Fruit fly (Drosophila melanogaster) whole organism, embryonic: ENCODE data around the gene fzy.

ENCODE experiments used
- B-H2 ChIP-seq: fragments of 200-800 bp; sonication (Bioruptor generic); optimal IDR thresholded peaks from 2 replicates; lab custom pipeline; 2018; ENCODE audit warnings: missing biosample characterization, mild to moderate bottlenecking, missing genetic modification characterization
- CG10209 ChIP-seq: fragments of 200-800 bp; sonication (Bioruptor generic); optimal IDR thresholded peaks from 3 replicates; lab custom pipeline; 2017; ENCODE audit warnings: missing biosample characterization, mild to moderate bottlenecking, missing genetic modification characterization, missing genetic modification reagents
- CG10274 ChIP-seq: fragments of 200-800 bp; sonication (Bioruptor generic); optimal IDR thresholded peaks from 3 replicates; lab custom pipeline; 2017; ENCODE audit warnings: missing biosample characterization, mild to moderate bottlenecking, missing genetic modification characterization
- CG12299 ChIP-seq: fragments of 200-800 bp; sonication (Bioruptor generic); optimal IDR thresholded peaks from 2 replicates; lab custom pipeline; 2018; ENCODE audit warnings: missing biosample characterization, mild to moderate bottlenecking, missing genetic modification characterization
- CG12744 ChIP-seq: fragments of 200-800 bp; sonication (Bioruptor generic); optimal IDR thresholded peaks from 2 replicates; lab custom pipeline; 2016; ENCODE audit warnings: missing biosample characterization, missing genetic modification characterization
- CG13424 ChIP-seq: fragments of 200-800 bp; sonication (Bioruptor generic); optimal IDR thresholded peaks from 2 replicates; lab custom pipeline; 2019; ENCODE audit warnings: missing biosample characterization, mild to moderate bottlenecking, missing genetic modification characterization, moderate library complexity
- CG14441 ChIP-seq: fragments of 200-800 bp; sonication (Bioruptor generic); IDR thresholded peaks from 2 replicates; pipeline ENCODE4 v1.3.6; 2022; ENCODE audit warnings: missing biosample characterization, missing genetic modification characterization
- CG15011 ChIP-seq: fragments of 200-800 bp; sonication (Bioruptor generic); optimal IDR thresholded peaks from 3 replicates; lab custom pipeline; 2018; ENCODE audit warnings: missing biosample characterization, mild to moderate bottlenecking, missing genetic modification characterization
- CG1603 ChIP-seq: fragments of 200-800 bp; sonication (Bioruptor generic); optimal IDR thresholded peaks from 2 replicates; lab custom pipeline; 2019; ENCODE audit warnings: missing biosample characterization, mild to moderate bottlenecking, missing genetic modification characterization, moderate library complexity
- CG1647 ChIP-seq: fragments of 200-800 bp; sonication (Bioruptor generic); optimal IDR thresholded peaks from 3 replicates; lab custom pipeline; 2016; ENCODE audit warnings: missing biosample characterization, missing genetic modification characterization
- CG17912 ChIP-seq: fragments of 200-800 bp; sonication (Bioruptor generic); optimal IDR thresholded peaks from 2 replicates; lab custom pipeline; 2018; ENCODE audit warnings: missing biosample characterization, mild to moderate bottlenecking, missing genetic modification characterization
- CG18011 ChIP-seq: fragments of 200-800 bp; sonication (Bioruptor generic); optimal IDR thresholded peaks from 2 replicates; lab custom pipeline; 2017; ENCODE audit warnings: missing biosample characterization, missing genetic modification characterization, mild to moderate bottlenecking, moderate library complexity, missing genotype
- CG2120 ChIP-seq: fragments of 200-800 bp; sonication (Bioruptor generic); optimal IDR thresholded peaks from 3 replicates; lab custom pipeline; 2016; ENCODE audit warnings: missing biosample characterization, missing genetic modification characterization
- CG33557 ChIP-seq: fragments of 200-800 bp; sonication (Bioruptor generic); optimal IDR thresholded peaks from 2 replicates; lab custom pipeline; 2019; ENCODE audit warnings: missing biosample characterization, mild to moderate bottlenecking, missing genetic modification characterization, moderate library complexity
- CG4360 ChIP-seq: fragments of 200-800 bp; sonication (Bioruptor generic); IDR thresholded peaks from 2 replicates; pipeline ENCODE4 v1.3.6; 2022; ENCODE audit warnings: missing biosample characterization, missing genetic modification characterization
- CG5180 ChIP-seq: fragments of 200-800 bp; sonication (Bioruptor generic); optimal IDR thresholded peaks from 3 replicates; lab custom pipeline; 2017; ENCODE audit warnings: missing biosample characterization, missing genetic modification characterization, mild to moderate bottlenecking, moderate library complexity, missing genetic modification reagents
- CG6654 ChIP-seq: fragments of 200-800 bp; sonication (Bioruptor generic); optimal IDR thresholded peaks from 2 replicates; lab custom pipeline; 2017; ENCODE audit warnings: missing biosample characterization, mild to moderate bottlenecking, missing genetic modification characterization
- CG7357 ChIP-seq: fragments of 200-800 bp; sonication (Bioruptor generic); IDR thresholded peaks from 3 replicates; pipeline ENCODE4 v1.3.6; 2022; ENCODE audit warnings: missing biosample characterization, missing genetic modification characterization
- CG8089 ChIP-seq: fragments of 200-800 bp; sonication (Bioruptor generic); optimal IDR thresholded peaks from 3 replicates; lab custom pipeline; 2016; ENCODE audit warnings: missing biosample characterization, missing genetic modification characterization
- CG9609 ChIP-seq: fragments of 200-800 bp; sonication (Bioruptor generic); optimal IDR thresholded peaks from 3 replicates; lab custom pipeline; 2016; ENCODE audit warnings: missing biosample characterization, missing genetic modification characterization
- CG9932 ChIP-seq: fragments of 200-800 bp; sonication (Bioruptor generic); IDR thresholded peaks from 2 replicates; pipeline ENCODE4 v1.3.6; 2022; ENCODE audit warnings: missing biosample characterization, missing genetic modification characterization
- Chrac-16 ChIP-seq: fragments of 200-800 bp; sonication (Bioruptor generic); optimal IDR thresholded peaks from 3 replicates; lab custom pipeline; 2016; ENCODE audit warnings: missing biosample characterization, missing genetic modification characterization
- Dad ChIP-seq: fragments of 200-800 bp; sonication (Bioruptor generic); optimal IDR thresholded peaks from 3 replicates; lab custom pipeline; 2016; ENCODE audit warnings: missing biosample characterization, missing genetic modification characterization
- Fer2 ChIP-seq: fragments of 200-800 bp; sonication (Bioruptor generic); optimal IDR thresholded peaks from 2 replicates; lab custom pipeline; 2018; ENCODE audit warnings: missing biosample characterization, mild to moderate bottlenecking, missing genetic modification characterization, moderate library complexity
- GATAe ChIP-seq: fragments of 200-800 bp; sonication (Bioruptor generic); conservative IDR thresholded peaks from 2 replicates; pipeline ENCODE4 v1.3.6; 2022; ENCODE audit warnings: missing biosample characterization, missing genetic modification characterization
- Hand ChIP-seq: fragments of 200-800 bp; sonication (Bioruptor generic); optimal IDR thresholded peaks from 2 replicates; lab custom pipeline; 2017; ENCODE audit warnings: mild to moderate bottlenecking, missing biosample characterization, missing genetic modification reagents, missing genetic modification characterization
- NK7.1 ChIP-seq: fragments of 200-800 bp; sonication (Bioruptor generic); optimal IDR thresholded peaks from 3 replicates; lab custom pipeline; 2016; ENCODE audit warnings: missing biosample characterization, missing genetic modification characterization
- ac ChIP-seq: fragments of 200-800 bp; sonication (Bioruptor generic); optimal IDR thresholded peaks from 3 replicates; lab custom pipeline; 2017; ENCODE audit warnings: missing biosample characterization, mild to moderate bottlenecking, missing genetic modification characterization
- ara ChIP-seq: fragments of 200-800 bp; sonication (Bioruptor generic); IDR thresholded peaks from 2 replicates; pipeline ENCODE4 v1.3.6; 2022; ENCODE audit warnings: missing biosample characterization, missing genetic modification characterization
- ato ChIP-seq: fragments of 200-800 bp; sonication (Bioruptor generic); IDR thresholded peaks from 2 replicates; pipeline ENCODE4 v1.3.6; 2022; ENCODE audit warnings: missing biosample characterization, missing genetic modification characterization; ENCODE audit not compliant: partially characterized antibody
- az2 ChIP-seq: fragments of 200-800 bp; sonication (Bioruptor generic); optimal IDR thresholded peaks from 3 replicates; lab custom pipeline; 2016; ENCODE audit warnings: missing biosample characterization, missing genetic modification characterization
- chn ChIP-seq: fragments of 200-800 bp; sonication (Bioruptor generic); optimal IDR thresholded peaks from 2 replicates; lab custom pipeline; 2016; ENCODE audit warnings: missing biosample characterization, missing genetic modification characterization
- crol ChIP-seq: fragments of 200-800 bp; sonication (Bioruptor generic); IDR thresholded peaks from 2 replicates; pipeline ENCODE4 v1.3.6; 2022; ENCODE audit warnings: missing biosample characterization, missing genetic modification characterization
- dpn ChIP-seq, 2 experiments: fragments of 200-800 bp; sonication (Bioruptor generic); optimal IDR thresholded peaks; 3 replicates each; lab custom pipeline; 2016; ENCODE audit warnings: missing biosample characterization in 2 of 2, missing genetic modification characterization in 2 of 2
- ftz-f1 ChIP-seq: fragments of 200-800 bp; sonication (Bioruptor generic); optimal IDR thresholded peaks from 2 replicates; lab custom pipeline; 2016; ENCODE audit warnings: missing biosample characterization, missing genetic modification characterization
- gsb-n ChIP-seq: fragments of 200-800 bp; sonication (Bioruptor generic); optimal IDR thresholded peaks from 3 replicates; lab custom pipeline; 2018; ENCODE audit warnings: missing biosample characterization, mild to moderate bottlenecking, missing genetic modification characterization
- gt ChIP-seq: fragments of 200-800 bp; sonication (Bioruptor generic); IDR thresholded peaks from 2 replicates; pipeline ENCODE4 v1.3.6; 2022; ENCODE audit warnings: missing biosample characterization, missing genetic modification characterization
- her ChIP-seq: fragments of 200-800 bp; sonication (Bioruptor generic); optimal IDR thresholded peaks from 2 replicates; lab custom pipeline; 2016; ENCODE audit warnings: missing biosample characterization, missing genetic modification characterization
- jing ChIP-seq: fragments of 200-800 bp; sonication (Bioruptor generic); optimal IDR thresholded peaks from 2 replicates; lab custom pipeline; 2018; ENCODE audit warnings: missing biosample characterization, mild to moderate bottlenecking, missing genetic modification characterization
- kah ChIP-seq: fragments of 200-800 bp; sonication (Bioruptor generic); optimal IDR thresholded peaks from 2 replicates; lab custom pipeline; 2018; ENCODE audit warnings: missing biosample characterization, mild to moderate bottlenecking, missing genetic modification characterization
- lola ChIP-seq, 3 experiments: fragments of >200 bp in 2 of 3; fragments of 200-800 bp in 1 of 3; sonication (Bioruptor generic) in 1 of 3; optimal IDR thresholded peaks; 2 replicates each; lab custom pipeline; 2017 to 2019; ENCODE audit warnings: missing biosample characterization in 3 of 3, missing genetic modification characterization in 3 of 3, mild to moderate bottlenecking in 1 of 3, moderate library complexity in 1 of 3
- org-1 ChIP-seq: fragments of 200-800 bp; sonication (Bioruptor generic); optimal IDR thresholded peaks from 2 replicates; lab custom pipeline; 2017; ENCODE audit warnings: missing biosample characterization, missing genetic modification characterization
- pho ChIP-seq: fragments of 200-800 bp; sonication (Bioruptor generic); optimal IDR thresholded peaks from 2 replicates; lab custom pipeline; 2016; ENCODE audit warnings: missing biosample characterization, missing genetic modification characterization
- pnt ChIP-seq: fragments of 200-800 bp; sonication (Bioruptor generic); optimal IDR thresholded peaks from 3 replicates; lab custom pipeline; 2016; ENCODE audit warnings: missing biosample characterization, missing genetic modification characterization
- rib ChIP-seq: fragments of 200-800 bp; sonication (Bioruptor generic); IDR thresholded peaks from 2 replicates; pipeline ENCODE4 v1.3.6; 2022; ENCODE audit warnings: missing biosample characterization, missing genetic modification characterization
- sc ChIP-seq, 3 experiments: fragments of >200 bp in 2 of 3; fragments of 200-800 bp in 1 of 3; sonication (Bioruptor generic) in 1 of 3; optimal IDR thresholded peaks; 2 replicates in 2 of 3; 3 replicates in 1 of 3; lab custom pipeline; 2017; ENCODE audit warnings: mild to moderate bottlenecking in 1 of 3, missing biosample characterization in 1 of 3, missing genetic modification characterization in 1 of 3, missing genetic modification reagents in 1 of 3
- seq ChIP-seq: fragments of 200-800 bp; sonication (Bioruptor generic); IDR thresholded peaks from 2 replicates; pipeline ENCODE4 v1.3.6; 2022; ENCODE audit warnings: missing biosample characterization, missing genetic modification characterization
- stc ChIP-seq: fragments of 200-800 bp; sonication (Bioruptor generic); IDR thresholded peaks from 2 replicates; pipeline ENCODE4 v1.3.6; 2022; ENCODE audit warnings: missing biosample characterization, missing genetic modification characterization
- zfh1 ChIP-seq: fragments of 200-800 bp; sonication (Bioruptor generic); IDR thresholded peaks from 3 replicates; pipeline ENCODE4 v1.3.6; 2022; ENCODE audit warnings: missing biosample characterization, missing genetic modification characterization

The fzy gene

DNA sequence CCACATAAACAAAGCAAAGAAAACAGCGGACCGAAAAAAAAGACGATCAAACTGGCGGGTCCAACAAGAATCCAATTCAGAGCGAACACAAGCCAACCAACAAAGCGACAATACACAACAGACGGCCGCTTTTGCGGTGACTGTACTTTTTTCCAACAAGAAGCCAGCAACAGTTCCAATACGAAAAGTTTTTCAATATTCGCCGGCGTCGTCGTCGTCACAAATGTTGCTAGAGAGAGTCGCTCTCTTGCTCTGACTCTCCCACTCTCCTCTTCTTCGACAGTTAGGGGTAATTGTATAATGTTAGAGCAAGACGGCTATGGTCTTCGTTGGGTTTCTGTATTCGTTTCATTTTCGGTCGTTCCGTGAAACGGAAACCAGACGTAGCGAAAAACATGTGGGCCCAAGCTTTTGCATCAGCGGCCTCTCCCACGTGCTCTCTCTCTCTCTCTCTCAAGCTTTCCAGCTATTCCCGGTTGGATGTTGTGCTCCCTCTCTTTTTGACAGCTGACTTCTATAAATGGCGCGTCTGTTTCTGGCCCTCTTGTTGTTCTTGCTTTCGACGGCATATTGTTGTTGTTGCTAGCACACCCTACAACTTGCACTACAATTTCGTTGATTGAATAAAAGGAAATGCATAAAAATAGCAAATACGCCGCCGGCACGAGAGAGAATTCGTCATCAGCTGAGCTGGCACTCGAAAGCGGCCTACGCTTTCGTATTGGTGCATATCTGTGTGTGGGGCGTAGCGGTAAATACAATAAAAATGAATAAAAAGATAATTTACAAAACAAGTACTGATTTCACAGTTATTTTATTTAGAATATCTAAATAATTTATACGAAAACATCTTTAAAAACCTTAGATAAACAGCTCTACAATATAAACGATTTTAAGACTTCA lies 41.3 kb upstream of the fzy start (continued):
- peak; percentile 92 for TF ChIP-seq CG17912
- TF ChIP-seq CG15011, result peak; percentile 74
- peak; percentile 64 for TF ChIP-seq org-1 (GFP tag; lab: Kevin White, UChicago)
- TF ChIP-seq CG4360 (GFP tag; lab: Robert Waterston, UW), result no peak
- no peak for TF ChIP-seq dpn (GFP tag; optimal IDR thresholded peaks at IDR 0.05; lab: Kevin White, UChicago)
- no peak for TF ChIP-seq lola (GFP tag; optimal IDR thresholded peaks at IDR 0.05; lab: Kevin White, UChicago)
- no peak for TF ChIP-seq CG12744 (GFP tag; lab: Kevin White, UChicago)
- TF ChIP-seq CG10274, result peak; percentile 68
- peak; percentile 74 for TF ChIP-seq her
- TF ChIP-seq seq (GFP tag; lab: Robert Waterston, UW), result no peak
- TF ChIP-seq az2 (GFP tag; lab: Kevin White, UChicago), result no peak
- TF ChIP-seq NK7.1 (GFP tag; lab: Kevin White, UChicago), result peak; percentile 39
- TF ChIP-seq CG13424 (tag; lab: Kevin White, UChicago), result peak; percentile 24
- peak; percentile 41 for TF ChIP-seq CG10209 (GFP tag; lab: Kevin White, UChicago)
- no peak for TF ChIP-seq jing (GFP tag; lab: Kevin White, UChicago)
- no peak for TF ChIP-seq stc (GFP tag; lab: Robert Waterston, UW)
- TF ChIP-seq CG9932 (GFP tag; lab: Robert Waterston, UW), result no peak
- TF ChIP-seq CG5180 (GFP tag; lab: Kevin White, UChicago), result peak; percentile 98
- peak; percentile 27 for TF ChIP-seq gsb-n
- peak; percentile 36 for TF ChIP-seq Dad
- TF ChIP-seq CG1647, result no peak
- TF ChIP-seq gt, result no peak
- no peak for TF ChIP-seq CG6654 (GFP tag; lab: Kevin White, UChicago)
- peak; percentile 56 for TF ChIP-seq CG33557 (GFP tag; lab: Kevin White, UChicago)
- TF ChIP-seq CG12299 (tag; lab: Kevin White, UChicago), result peak; percentile 89
- TF ChIP-seq crol, result no peak
- no peak for TF ChIP-seq CG7357
- peak; percentile 90 for TF ChIP-seq kah (GFP tag; lab: Kevin White, UChicago)
- TF ChIP-seq ftz-f1, result peak; percentile 45
- peak; percentile 29 for TF ChIP-seq pho (GFP tag; lab: Kevin White, UChicago)
- no peak for TF ChIP-seq zfh1 (GFP tag; lab: Robert Waterston, UW)
- TF ChIP-seq ato (GFP tag; lab: Robert Waterston, UW), result no peak
- TF ChIP-seq rib (GFP tag; lab: Robert Waterston, UW), result no peak
- TF ChIP-seq CG14441 (GFP tag; lab: Robert Waterston, UW), result no peak
- no peak for TF ChIP-seq sc (optimal IDR thresholded peaks at IDR 0.05; lab: Kevin White, UChicago)
- TF ChIP-seq sc (GFP tag; optimal IDR thresholded peaks at IDR 0.05; lab: Kevin White, UChicago), result peak; percentile 42
- no peak for TF ChIP-seq pnt (GFP tag; lab: Kevin White, UChicago)
- TF ChIP-seq ac (GFP tag; lab: Kevin White, UChicago), result peak; percentile 17
- peak; percentile 72 for TF ChIP-seq Fer2
- peak; percentile 48 for TF ChIP-seq CG1603 (tag; lab: Kevin White, UChicago)
- peak; percentile 28 for TF ChIP-seq chn
- no peak for TF ChIP-seq GATAe
- no peak for TF ChIP-seq Chrac-16 (GFP tag; lab: Kevin White, UChicago)
- TF ChIP-seq Hand (GFP tag; lab: Kevin White, UChicago), result peak; percentile 93
- TF ChIP-seq B-H2 (GFP tag; lab: Kevin White, UChicago), result peak; percentile 91
- TF ChIP-seq CG18011 (GFP tag; lab: Kevin White, UChicago), result peak; percentile 49
- no peak for TF ChIP-seq CG9609 (GFP tag; lab: Kevin White, UChicago)
- TF ChIP-seq CG2120, result no peak
- TF ChIP-seq ara (GFP tag; lab: Robert Waterston, UW), result no peak
- peak; percentile 29 for TF ChIP-seq CG8089
